Worm (Caenorhabditis elegans) whole organism, L4 larva: Measurements from ENCODE around the gene B0334.20.

ENCODE experiments used
- D1046.2 ChIP-seq: fragments of 200-800 bp; sonication (Bioruptor generic); IDR thresholded peaks from 2 replicates; pipeline ENCODE4 v1.3.6; 2022; ENCODE audit warnings: missing genetic modification characterization, missing compliant biosample characterization
- F49E8.2 ChIP-seq: sonication (generic microtip); optimal IDR thresholded peaks from 2 replicates; lab custom pipeline; 2016; ENCODE audit warnings: missing compliant biosample characterization, mild to moderate bottlenecking, missing genetic modification characterization, borderline replicate concordance
- T20F7.1 ChIP-seq: fragments of 200-800 bp; sonication (Bioruptor generic); optimal IDR thresholded peaks from 2 replicates; lab custom pipeline; 2018; ENCODE audit warnings: mild to moderate bottlenecking, missing genetic modification characterization, missing compliant biosample characterization
- T26A8.4 ChIP-seq: fragments of 200-800 bp; sonication (Bioruptor generic); IDR thresholded peaks from 2 replicates; pipeline ENCODE4 v1.3.6; 2022; ENCODE audit warnings: missing genetic modification characterization, missing compliant biosample characterization
- Y105C5A.15 ChIP-seq: fragments of 200-800 bp; sonication (Bioruptor generic); IDR thresholded peaks from 2 replicates; pipeline ENCODE4 v1.3.6; 2022; ENCODE audit warnings: missing genetic modification characterization, missing compliant biosample characterization
- Y48G9A.11 ChIP-seq: fragments of 200-800 bp; sonication (Bioruptor generic); IDR thresholded peaks from 2 replicates; pipeline ENCODE4 v1.3.6; 2022; ENCODE audit warnings: missing genetic modification reagents, missing genetic modification characterization, missing compliant biosample characterization
- Y5F2A.4 ChIP-seq: fragments of 200-800 bp; sonication (Bioruptor generic); optimal IDR thresholded peaks from 2 replicates; lab custom pipeline; 2018; ENCODE audit warnings: mild to moderate bottlenecking, missing genetic modification characterization, missing compliant biosample characterization
- ZK546.5 ChIP-seq, 2 experiments: sonication (generic microtip); optimal IDR thresholded peaks; 2 replicates each; lab custom pipeline; 2017; ENCODE audit warnings: missing biosample characterization in 2 of 2, missing genetic modification characterization in 2 of 2
- aha-1 ChIP-seq: fragments of 150-350 bp; peaks from one replicate; lab custom pipeline; 2014; ENCODE audit warnings: missing biosample characterization, missing genetic modification characterization
- ama-1 ChIP-seq: fragments of 150-350 bp; optimal IDR thresholded peaks from 2 replicates; lab custom pipeline; 2014; ENCODE audit warnings: inconsistent platforms, mixed read lengths
- attf-4 ChIP-seq: sonication (generic microtip); optimal IDR thresholded peaks from 3 replicates; lab custom pipeline; 2017; ENCODE audit warnings: missing biosample characterization, missing genetic modification characterization
- ceh-20 ChIP-seq: fragments of 200-800 bp; sonication (Bioruptor generic); IDR thresholded peaks from 2 replicates; pipeline ENCODE4 v1.3.6; 2022; ENCODE audit warnings: missing genetic modification reagents, missing genetic modification characterization, missing compliant biosample characterization
- ceh-32 ChIP-seq: sonication (generic microtip); optimal IDR thresholded peaks from 2 replicates; lab custom pipeline; 2016; ENCODE audit warnings: mild to moderate bottlenecking, missing genetic modification characterization, missing compliant biosample characterization; ENCODE audit not compliant: poor library complexity
- ceh-44 ChIP-seq: fragments of 200-800 bp; sonication (Bioruptor generic); IDR thresholded peaks from 2 replicates; pipeline ENCODE4 v1.3.6; 2022; ENCODE audit warnings: missing genetic modification reagents, missing genetic modification characterization, missing compliant biosample characterization
- ceh-62 ChIP-seq: sonication (generic microtip); optimal IDR thresholded peaks from 2 replicates; lab custom pipeline; 2017; ENCODE audit warnings: missing biosample characterization, missing genetic modification characterization
- ceh-82 ChIP-seq: sonication (generic microtip); optimal IDR thresholded peaks from 2 replicates; lab custom pipeline; 2017; ENCODE audit warnings: missing biosample characterization, missing genetic modification characterization
- daf-16 ChIP-seq, 3 experiments: sonication (generic microtip); optimal IDR thresholded peaks; 2 replicates each; lab custom pipeline; 2016 to 2017; ENCODE audit warnings: missing genetic modification characterization in 3 of 3, missing genetic modification reagents in 3 of 3, mild to moderate bottlenecking in 2 of 3, missing compliant biosample characterization in 2 of 3, missing biosample characterization in 1 of 3, moderate library complexity in 1 of 3
- daf-19 ChIP-seq: fragments of 200-800 bp; sonication (Bioruptor generic); conservative IDR thresholded peaks from 2 replicates; pipeline ENCODE4 v1.3.6; 2022; ENCODE audit warnings: missing genetic modification characterization, missing compliant biosample characterization
- dmd-6 ChIP-seq: fragments of 200-800 bp; sonication (Bioruptor generic); IDR thresholded peaks from 2 replicates; pipeline ENCODE4 v1.3.6; 2022; ENCODE audit warnings: missing genetic modification reagents, missing genetic modification characterization, missing compliant biosample characterization
- dmd-9 ChIP-seq: fragments of 200-800 bp; sonication (Bioruptor generic); IDR thresholded peaks from 2 replicates; pipeline ENCODE4 v1.3.6; 2022; ENCODE audit warnings: missing genetic modification reagents, missing genetic modification characterization, missing compliant biosample characterization
- dpl-1 ChIP-seq: fragments of 150-350 bp; optimal IDR thresholded peaks from 2 replicates; lab custom pipeline; 2014; ENCODE audit warnings: missing biosample characterization, missing genetic modification reagents, missing genetic modification characterization
- egl-27 ChIP-seq: sonication (generic microtip); optimal IDR thresholded peaks from 3 replicates; lab custom pipeline; 2017; ENCODE audit warnings: missing biosample characterization, missing genetic modification reagents, missing genetic modification characterization
- fos-1 ChIP-seq: fragments of 150-350 bp; optimal IDR thresholded peaks from 2 replicates; lab custom pipeline; 2014; ENCODE audit warnings: missing biosample characterization, missing genetic modification characterization
- gei-8 ChIP-seq: fragments of 200-800 bp; sonication (Bioruptor generic); optimal IDR thresholded peaks from 2 replicates; lab custom pipeline; 2018; ENCODE audit warnings: mild to moderate bottlenecking, missing genetic modification characterization, missing compliant biosample characterization
- hmg-1.1 ChIP-seq: fragments of 200-800 bp; sonication (Bioruptor generic); IDR thresholded peaks from 2 replicates; pipeline ENCODE4 v1.3.6; 2022; ENCODE audit warnings: missing genetic modification reagents, missing genetic modification characterization, missing compliant biosample characterization
- jun-1 ChIP-seq: fragments of 150-350 bp; optimal IDR thresholded peaks from 2 replicates; lab custom pipeline; 2014; ENCODE audit warnings: missing biosample characterization, missing genetic modification reagents, missing genetic modification characterization
- lin-1 ChIP-seq: fragments of 200-800 bp; sonication (Bioruptor generic); IDR thresholded peaks from 2 replicates; pipeline ENCODE4 v1.3.6; 2022; ENCODE audit warnings: missing genetic modification reagents, missing genetic modification characterization, missing compliant biosample characterization
- lin-13 ChIP-seq: fragments of 150-350 bp; optimal IDR thresholded peaks from 2 replicates; lab custom pipeline; 2014; ENCODE audit warnings: missing biosample characterization, missing genetic modification reagents, missing genetic modification characterization
- lir-3 ChIP-seq: sonication (generic microtip); optimal IDR thresholded peaks from 2 replicates; lab custom pipeline; 2016; ENCODE audit warnings: mild to moderate bottlenecking, missing genetic modification characterization, missing compliant biosample characterization
- madf-5 ChIP-seq, 2 experiments: fragments of 200-800 bp; sonication (Bioruptor generic); IDR thresholded peaks; 2 replicates each; pipeline ENCODE4 v1.3.6; 2022; ENCODE audit warnings: missing compliant biosample characterization in 2 of 2, missing genetic modification characterization in 2 of 2
- mdt-29 ChIP-seq: fragments of 200-800 bp; sonication (Bioruptor generic); IDR thresholded peaks from 2 replicates; pipeline ENCODE4 v1.3.6; 2022; ENCODE audit warnings: missing genetic modification reagents, missing genetic modification characterization, missing compliant biosample characterization
- mxl-3 ChIP-seq: fragments of 200-800 bp; sonication (Bioruptor generic); optimal IDR thresholded peaks from 2 replicates; lab custom pipeline; 2018; ENCODE audit warnings: mild to moderate bottlenecking, missing genetic modification characterization, missing compliant biosample characterization
- nhr-237 ChIP-seq: sonication (generic microtip); optimal IDR thresholded peaks from 2 replicates; lab custom pipeline; 2017; ENCODE audit warnings: missing biosample characterization, missing genetic modification characterization
- nhr-25 ChIP-seq: sonication (generic microtip); optimal IDR thresholded peaks from 2 replicates; lab custom pipeline; 2017; ENCODE audit warnings: missing genetic modification characterization, mild to moderate bottlenecking, missing compliant biosample characterization, antibody characterized with exemption, moderate library complexity, borderline replicate concordance; ENCODE audit not compliant: insufficient read depth
- nhr-28 ChIP-seq: fragments of 150-350 bp; optimal IDR thresholded peaks from 2 replicates; lab custom pipeline; 2014; ENCODE audit warnings: missing biosample characterization, missing genetic modification characterization
- nhr-41 ChIP-seq: fragments of 200-800 bp; sonication (Bioruptor generic); IDR thresholded peaks from 2 replicates; pipeline ENCODE4 v1.3.6; 2022; ENCODE audit warnings: missing genetic modification reagents, missing genetic modification characterization, missing compliant biosample characterization
- nhr-76 ChIP-seq: fragments of 150-350 bp; optimal IDR thresholded peaks from 2 replicates; lab custom pipeline; 2014; ENCODE audit warnings: missing biosample characterization, missing genetic modification characterization
- pha-4 ChIP-seq, 2 experiments: fragments of 150-350 bp in 1 of 2; fragments of 200-800 bp in 1 of 2; sonication (Bioruptor generic) in 1 of 2; IDR thresholded peaks in 1 of 2; optimal IDR thresholded peaks in 1 of 2; 2 replicates each; pipeline versions ENCODE4 v1.3.6 to Lab custom; 2014 to 2022; ENCODE audit warnings: missing genetic modification characterization in 2 of 2, missing genetic modification reagents in 2 of 2, missing biosample characterization in 1 of 2, missing compliant biosample characterization in 1 of 2
- php-3 ChIP-seq: fragments of 200-800 bp; sonication (Bioruptor generic); IDR thresholded peaks from 2 replicates; pipeline ENCODE4 v1.3.6; 2022; ENCODE audit warnings: missing genetic modification reagents, missing genetic modification characterization, missing compliant biosample characterization
- pqm-1 ChIP-seq: sonication (generic microtip); optimal IDR thresholded peaks from 2 replicates; lab custom pipeline; 2017; ENCODE audit warnings: missing biosample characterization, missing genetic modification characterization
- sdz-12 ChIP-seq: fragments of 200-800 bp; sonication (Bioruptor generic); optimal IDR thresholded peaks from 2 replicates; lab custom pipeline; 2018; ENCODE audit warnings: mild to moderate bottlenecking, missing genetic modification characterization, missing compliant biosample characterization
- set-16 ChIP-seq: fragments of 200-800 bp; sonication (Bioruptor generic); IDR thresholded peaks from 2 replicates; pipeline ENCODE4 v1.3.6; 2022; ENCODE audit warnings: missing genetic modification reagents, missing genetic modification characterization, missing compliant biosample characterization
- snpc-1.2 ChIP-seq: fragments of 200-800 bp; sonication (Bioruptor generic); IDR thresholded peaks from 2 replicates; pipeline ENCODE4 v1.3.6; 2022; ENCODE audit warnings: missing genetic modification reagents, missing genetic modification characterization, missing compliant biosample characterization
- snpc-4 ChIP-seq: fragments of 150-350 bp; optimal IDR thresholded peaks from 2 replicates; lab custom pipeline; 2014; ENCODE audit warnings: missing biosample characterization, missing genetic modification characterization
- tra-1 ChIP-seq: fragments of 200-800 bp; sonication (Bioruptor generic); IDR thresholded peaks from 2 replicates; pipeline ENCODE4 v1.3.6; 2022; ENCODE audit warnings: missing genetic modification reagents, missing genetic modification characterization, missing compliant biosample characterization
- unc-39 ChIP-seq: sonication (generic microtip); optimal IDR thresholded peaks from 2 replicates; lab custom pipeline; 2017; ENCODE audit warnings: missing biosample characterization, missing genetic modification characterization
- vab-7 ChIP-seq: fragments of 200-800 bp; sonication (Bioruptor generic); IDR thresholded peaks from 2 replicates; pipeline ENCODE4 v1.3.6; 2022; ENCODE audit warnings: missing genetic modification reagents, missing genetic modification characterization, missing compliant biosample characterization
- zag-1 ChIP-seq: fragments of 150-350 bp; optimal IDR thresholded peaks from 2 replicates; lab custom pipeline; 2014; ENCODE audit warnings: missing biosample characterization, missing genetic modification characterization
- zfp-2 ChIP-seq: sonication (generic microtip); optimal IDR thresholded peaks from 2 replicates; lab custom pipeline; 2016; ENCODE audit warnings: mild to moderate bottlenecking, missing genetic modification characterization, missing compliant biosample characterization
- ztf-11 ChIP-seq: fragments of 150-350 bp; optimal IDR thresholded peaks from 2 replicates; lab custom pipeline; 2014; ENCODE audit warnings: missing biosample characterization, missing genetic modification characterization

B0334.20 gene

DNA sequence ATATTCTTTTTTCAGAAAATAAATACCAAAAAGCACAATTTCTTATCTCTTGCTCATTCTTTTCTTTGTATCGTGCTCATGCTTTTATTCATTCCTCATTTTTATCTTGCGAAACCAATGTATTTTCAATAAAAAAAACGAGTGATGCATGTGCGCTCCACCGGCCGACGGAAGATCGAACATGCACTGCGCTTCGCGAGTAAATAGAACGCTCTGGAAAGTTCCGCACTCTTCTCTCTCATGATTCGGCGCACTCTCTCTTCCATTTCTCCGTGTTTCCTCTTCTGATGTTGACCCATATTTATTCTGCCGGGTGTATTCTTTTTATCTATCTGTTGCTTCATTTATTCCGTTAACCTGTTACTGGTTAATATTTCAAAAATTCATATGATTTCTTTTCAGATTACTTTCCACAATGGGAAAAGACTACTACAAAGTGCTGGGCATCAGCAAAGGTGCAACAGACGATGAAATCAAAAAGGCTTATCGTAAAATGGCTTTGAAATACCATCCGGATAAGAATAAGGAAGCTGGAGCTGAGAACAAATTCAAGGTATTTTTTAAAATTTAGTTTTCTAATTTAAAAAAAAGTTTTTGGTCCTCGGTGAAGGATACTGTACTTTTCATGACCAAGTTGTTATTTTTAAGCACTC is 45.2 kb upstream of the B0334.20 start, which contains the start of gene dnj-13 (continued):
- TF ChIP-seq ama-1 (lab: Kevin White, UChicago) (peak; percentile 71), madf-5 (GFP tag; IDR thresholded peaks at IDR 0.05; lab: Robert Waterston, UW) (peak; percentile 87 to 91; a peak in 3 of 4 replicates), egl-27 (tag; lab: Kevin White, UChicago) (no peak), ZK546.5 (tag; optimal IDR thresholded peaks at IDR 0.05; lab: Kevin White, UChicago) (no peak), ceh-44 (GFP tag; lab: Robert Waterston, UW) (peak; percentile 92), Y105C5A.15 (GFP tag; lab: Robert Waterston, UW) (peak; percentile 65; the same call in 1 of the 2 replicates), lin-1 (GFP tag; lab: Robert Waterston, UW) (peak; percentile 98), ztf-11 (tag; lab: Kevin White, UChicago) (peak; percentile 13), ceh-82 (tag; lab: Kevin White, UChicago) (no peak), php-3 (GFP tag; lab: Robert Waterston, UW) (peak; percentile 96), lir-3 (tag; lab: Kevin White, UChicago) (peak; percentile 12), attf-4 (tag; lab: Kevin White, UChicago) (no peak), dmd-6 (peak; percentile 95), daf-16 (GFP tag; optimal IDR thresholded peaks at IDR 0.05; lab: Kevin White, UChicago) (peak; percentile 54 to 97), daf-16 (tag; optimal IDR thresholded peaks at IDR 0.05; lab: Kevin White, UChicago) (peak; percentile 79), fos-1 (no peak), F49E8.2 (tag; lab: Kevin White, UChicago) (peak; percentile 94), pqm-1 (tag; lab: Kevin White, UChicago) (no peak), hmg-1.1 (GFP tag; lab: Robert Waterston, UW) (peak; percentile 97), tra-1 (GFP tag; lab: Robert Waterston, UW) (peak; percentile 96), pha-4 (GFP tag; IDR thresholded peaks at IDR 0.05; lab: Robert Waterston, UW) (peak; percentile 98), pha-4 (tag; optimal IDR thresholded peaks at IDR 0.05; lab: Kevin White, UChicago) (peak; percentile 89), zfp-2 (tag; lab: Kevin White, UChicago) (peak; percentile 73), dmd-9 (peak; percentile 79), unc-39 (tag; lab: Kevin White, UChicago) (no peak), Y5F2A.4 (GFP tag; lab: Kevin White, UChicago) (peak; percentile 89), sdz-12 (GFP tag; lab: Kevin White, UChicago) (peak; percentile 95), ceh-20 (peak; percentile 96), T20F7.1 (peak; percentile 89), nhr-76 (tag; lab: Kevin White, UChicago) (no peak), aha-1 (tag; lab: Kevin White, UChicago) (peak; percentile 88), daf-19 (GFP tag; lab: Robert Waterston, UW) (no peak), Y48G9A.11 (peak; percentile 86), nhr-28 (tag; lab: Kevin White, UChicago) (peak; percentile 85), ceh-32 (tag; lab: Kevin White, UChicago) (peak; percentile 28), jun-1 (peak; percentile 87), snpc-4 (no peak), mxl-3 (GFP tag; lab: Kevin White, UChicago) (peak; percentile 88), nhr-41 (GFP tag; lab: Robert Waterston, UW) (peak; percentile 94), dpl-1 (GFP tag; lab: Kevin White, UChicago) (peak; percentile 78), mdt-29 (peak; percentile 100), gei-8 (GFP tag; lab: Kevin White, UChicago) (peak; percentile 94), lin-13 (GFP tag; lab: Kevin White, UChicago) (peak; percentile 91), zag-1 (tag; lab: Kevin White, UChicago) (no peak), ceh-62 (tag; lab: Kevin White, UChicago) (no peak), D1046.2 (GFP tag; lab: Robert Waterston, UW) (peak; percentile 88), nhr-237 (tag; lab: Kevin White, UChicago) (no peak), set-16 (GFP tag; lab: Robert Waterston, UW) (peak; percentile 77), T26A8.4 (GFP tag; lab: Robert Waterston, UW) (peak; percentile 97), snpc-1.2 (GFP tag; lab: Robert Waterston, UW) (peak; percentile 87), vab-7 (peak; percentile 85), nhr-25 (tag; lab: Kevin White, UChicago) (peak; percentile 68)
